Fruit fly (Drosophila melanogaster) whole organism, embryonic: ENCODE results near the gene CG33703.

Experiments used
- Atf3 ChIP-seq: fragments of 200-800 bp; sonication (Bioruptor generic); optimal IDR thresholded peaks from 3 replicates; lab custom pipeline; 2016; ENCODE audit warnings: missing biosample characterization, missing genetic modification characterization
- Bdp1 ChIP-seq: fragments of 200-800 bp; sonication (Bioruptor generic); optimal IDR thresholded peaks from 3 replicates; lab custom pipeline; 2016; ENCODE audit warnings: missing biosample characterization, missing genetic modification characterization
- BtbVII ChIP-seq: fragments of 200-800 bp; sonication (Bioruptor generic); optimal IDR thresholded peaks from 3 replicates; lab custom pipeline; 2017; ENCODE audit warnings: missing biosample characterization, mild to moderate bottlenecking, missing genetic modification characterization
- CG10366 ChIP-seq: fragments of 200-800 bp; sonication (Bioruptor generic); IDR thresholded peaks from 2 replicates; pipeline ENCODE4 v1.3.6; 2022; ENCODE audit warnings: missing biosample characterization, missing genetic modification characterization
- CG10431 ChIP-seq: fragments of 200-800 bp; sonication (Bioruptor generic); optimal IDR thresholded peaks from 3 replicates; lab custom pipeline; 2018; ENCODE audit warnings: missing biosample characterization, mild to moderate bottlenecking, missing genetic modification characterization
- CG12155 ChIP-seq: fragments of 200-800 bp; sonication (Bioruptor generic); optimal IDR thresholded peaks from 3 replicates; lab custom pipeline; 2016; ENCODE audit warnings: missing biosample characterization, missing genetic modification characterization
- CG12744 ChIP-seq: fragments of 200-800 bp; sonication (Bioruptor generic); optimal IDR thresholded peaks from 2 replicates; lab custom pipeline; 2016; ENCODE audit warnings: missing biosample characterization, missing genetic modification characterization
- CG13424 ChIP-seq: fragments of 200-800 bp; sonication (Bioruptor generic); optimal IDR thresholded peaks from 2 replicates; lab custom pipeline; 2019; ENCODE audit warnings: missing biosample characterization, mild to moderate bottlenecking, missing genetic modification characterization, moderate library complexity
- CG1529 ChIP-seq: fragments of 200-800 bp; sonication (Bioruptor generic); optimal IDR thresholded peaks from 3 replicates; lab custom pipeline; 2018; ENCODE audit warnings: missing biosample characterization, missing genetic modification characterization
- CG17328 ChIP-seq: fragments of 200-800 bp; sonication (Bioruptor generic); IDR thresholded peaks from 2 replicates; pipeline ENCODE4 v1.3.6; 2022; ENCODE audit warnings: missing biosample characterization, missing genetic modification characterization
- CG18262 ChIP-seq: fragments of 200-800 bp; optimal IDR thresholded peaks from 3 replicates; lab custom pipeline; 2019; ENCODE audit warnings: missing biosample characterization, mild to moderate bottlenecking, missing genetic modification characterization, moderate library complexity
- CG18599 ChIP-seq: fragments of 200-800 bp; sonication (Bioruptor generic); optimal IDR thresholded peaks from 3 replicates; lab custom pipeline; 2017; ENCODE audit warnings: missing biosample characterization, missing genetic modification characterization, mild to moderate bottlenecking, moderate library complexity, missing genetic modification reagents
- CG3163 ChIP-seq: fragments of 200-800 bp; sonication (Bioruptor generic); optimal IDR thresholded peaks from 3 replicates; lab custom pipeline; 2016; ENCODE audit warnings: missing biosample characterization, missing genetic modification characterization
- CG3407 ChIP-seq: fragments of 200-800 bp; sonication (Bioruptor generic); optimal IDR thresholded peaks from 2 replicates; lab custom pipeline; 2018; ENCODE audit warnings: missing biosample characterization, mild to moderate bottlenecking, missing genetic modification characterization
- CG34376 ChIP-seq: fragments of 200-800 bp; sonication (Bioruptor generic); optimal IDR thresholded peaks from 2 replicates; lab custom pipeline; 2018; ENCODE audit warnings: missing biosample characterization, mild to moderate bottlenecking, missing genetic modification characterization
- CG4617 ChIP-seq: fragments of 200-800 bp; sonication (Bioruptor generic); optimal IDR thresholded peaks from 3 replicates; lab custom pipeline; 2016; ENCODE audit warnings: missing biosample characterization, missing genetic modification characterization, borderline replicate concordance
- Chrac-16 ChIP-seq: fragments of 200-800 bp; sonication (Bioruptor generic); optimal IDR thresholded peaks from 3 replicates; lab custom pipeline; 2016; ENCODE audit warnings: missing biosample characterization, missing genetic modification characterization
- Drgx ChIP-seq: fragments of 200-800 bp; sonication (Bioruptor generic); IDR thresholded peaks from 2 replicates; pipeline ENCODE4 v1.3.6; 2022; ENCODE audit warnings: missing biosample characterization, missing genetic modification characterization
- E2f2 ChIP-seq: fragments of 200-800 bp; sonication (Bioruptor generic); IDR thresholded peaks from 2 replicates; pipeline ENCODE4 v1.3.6; 2022; ENCODE audit warnings: missing biosample characterization, missing genetic modification characterization
- Fer3 ChIP-seq: fragments of 200-800 bp; sonication (Bioruptor generic); optimal IDR thresholded peaks from 2 replicates; lab custom pipeline; 2018; ENCODE audit warnings: missing biosample characterization, mild to moderate bottlenecking, missing genetic modification characterization, moderate library complexity
- H2.0 ChIP-seq: fragments of 200-800 bp; sonication (Bioruptor generic); IDR thresholded peaks from 2 replicates; pipeline ENCODE4 v1.3.6; 2022; ENCODE audit warnings: missing biosample characterization, missing genetic modification characterization
- Hey ChIP-seq: fragments of 200-800 bp; sonication (Bioruptor generic); optimal IDR thresholded peaks from 3 replicates; lab custom pipeline; 2018; ENCODE audit warnings: missing biosample characterization, mild to moderate bottlenecking, missing genetic modification characterization
- HmgD ChIP-seq: fragments of 200-800 bp; sonication (Bioruptor generic); optimal IDR thresholded peaks from 3 replicates; lab custom pipeline; 2016; ENCODE audit warnings: missing biosample characterization, missing genetic modification characterization
- Hsf ChIP-seq: fragments of 200-800 bp; sonication (Bioruptor generic); optimal IDR thresholded peaks from 3 replicates; lab custom pipeline; 2016; ENCODE audit warnings: missing biosample characterization, missing genetic modification characterization
- Mrtf ChIP-seq: fragments of 200-800 bp; sonication (Bioruptor generic); IDR thresholded peaks from 3 replicates; pipeline ENCODE4 v1.3.6; 2022; ENCODE audit warnings: missing biosample characterization, missing genetic modification characterization
- Rfx ChIP-seq: fragments of 200-800 bp; sonication (Bioruptor generic); IDR thresholded peaks from 2 replicates; pipeline ENCODE4 v1.3.6; 2022; ENCODE audit warnings: missing biosample characterization, missing genetic modification characterization
- Rx ChIP-seq: fragments of 200-800 bp; sonication (Bioruptor generic); IDR thresholded peaks from 2 replicates; pipeline ENCODE4 v1.3.6; 2022; ENCODE audit warnings: missing biosample characterization, missing genetic modification characterization
- Taf1 ChIP-seq: fragments of 200-800 bp; sonication (Bioruptor generic); IDR thresholded peaks from 2 replicates; pipeline ENCODE4 v1.3.6; 2022; ENCODE audit warnings: missing biosample characterization, missing genetic modification characterization
- btn ChIP-seq: fragments of 200-800 bp; sonication (Bioruptor generic); optimal IDR thresholded peaks from 2 replicates; lab custom pipeline; 2016; ENCODE audit warnings: missing biosample characterization, missing genetic modification characterization
- cas ChIP-seq: fragments of 200-800 bp; sonication (Bioruptor generic); IDR thresholded peaks from 2 replicates; pipeline ENCODE4 v1.3.6; 2022; ENCODE audit warnings: missing biosample characterization, missing genetic modification characterization
- ci ChIP-seq: fragments of 200-800 bp; sonication (Bioruptor generic); IDR thresholded peaks from 3 replicates; pipeline ENCODE4 v1.3.6; 2022; ENCODE audit warnings: missing biosample characterization, missing genetic modification characterization
- dan ChIP-seq: fragments of 200-800 bp; sonication (Bioruptor generic); IDR thresholded peaks from 2 replicates; pipeline ENCODE4 v1.3.6; 2022; ENCODE audit warnings: missing biosample characterization, missing genetic modification characterization
- en ChIP-seq: fragments of 200-800 bp; sonication (Bioruptor generic); optimal IDR thresholded peaks from 2 replicates; lab custom pipeline; 2016; ENCODE audit warnings: missing biosample characterization, missing genetic modification characterization
- exex ChIP-seq: fragments of 200-800 bp; sonication (Bioruptor generic); optimal IDR thresholded peaks from 4 replicates; lab custom pipeline; 2018; ENCODE audit warnings: missing biosample characterization, mild to moderate bottlenecking, missing genetic modification characterization, moderate library complexity
- grn ChIP-seq: fragments of 200-800 bp; sonication (Bioruptor generic); optimal IDR thresholded peaks from 3 replicates; lab custom pipeline; 2017; ENCODE audit warnings: missing biosample characterization, missing genetic modification characterization
- gsb-n ChIP-seq: fragments of 200-800 bp; sonication (Bioruptor generic); optimal IDR thresholded peaks from 3 replicates; lab custom pipeline; 2018; ENCODE audit warnings: missing biosample characterization, mild to moderate bottlenecking, missing genetic modification characterization
- hkb ChIP-seq, 2 experiments: fragments of 200-800 bp in 1 of 2; fragments of >200 bp in 1 of 2; sonication (Bioruptor generic) in 1 of 2; IDR thresholded peaks in 1 of 2; optimal IDR thresholded peaks in 1 of 2; 2 replicates each; pipeline versions ENCODE4 v1.3.6 to Lab custom; 2017 to 2022; ENCODE audit warnings: missing biosample characterization in 1 of 2, missing genetic modification characterization in 1 of 2
- jumu ChIP-seq: fragments of 200-800 bp; sonication (Bioruptor generic); optimal IDR thresholded peaks from 3 replicates; lab custom pipeline; 2016; ENCODE audit warnings: missing biosample characterization, missing genetic modification characterization
- kah ChIP-seq: fragments of 200-800 bp; sonication (Bioruptor generic); optimal IDR thresholded peaks from 2 replicates; lab custom pipeline; 2018; ENCODE audit warnings: missing biosample characterization, mild to moderate bottlenecking, missing genetic modification characterization
- knrl ChIP-seq: fragments of 200-800 bp; sonication (Bioruptor generic); IDR thresholded peaks from 3 replicates; pipeline ENCODE4 v1.3.6; 2022; ENCODE audit warnings: missing biosample characterization, missing genetic modification characterization; ENCODE audit not compliant: partially characterized antibody
- lov ChIP-seq, 2 experiments: fragments of 200-800 bp in 1 of 2; fragments of >200 bp in 1 of 2; sonication (Bioruptor generic) in 1 of 2; IDR thresholded peaks in 1 of 2; optimal IDR thresholded peaks in 1 of 2; 2 replicates in 1 of 2; 3 replicates in 1 of 2; pipeline versions ENCODE4 v1.3.6 to Lab custom; 2017 to 2022; ENCODE audit warnings: missing biosample characterization in 1 of 2, missing genetic modification characterization in 1 of 2
- maf-S ChIP-seq: fragments of 200-800 bp; sonication (Bioruptor generic); optimal IDR thresholded peaks from 2 replicates; lab custom pipeline; 2016; ENCODE audit warnings: missing biosample characterization, missing genetic modification characterization
- mld ChIP-seq: fragments of 200-800 bp; sonication (Bioruptor generic); IDR thresholded peaks from 3 replicates; pipeline ENCODE4 v1.3.6; 2022; ENCODE audit warnings: missing biosample characterization, missing genetic modification characterization; ENCODE audit not compliant: partially characterized antibody
- pum ChIP-seq: fragments of 200-800 bp; sonication (Bioruptor generic); optimal IDR thresholded peaks from 2 replicates; lab custom pipeline; 2016; ENCODE audit warnings: missing biosample characterization, missing genetic modification characterization
- run ChIP-seq: fragments of 200-800 bp; sonication (Bioruptor generic); optimal IDR thresholded peaks from 3 replicates; lab custom pipeline; 2018; ENCODE audit warnings: missing biosample characterization, mild to moderate bottlenecking, missing genetic modification characterization
- schlank ChIP-seq: fragments of 200-800 bp; sonication (Bioruptor generic); optimal IDR thresholded peaks from 2 replicates; lab custom pipeline; 2018; ENCODE audit warnings: missing biosample characterization, mild to moderate bottlenecking, missing genetic modification characterization
- slp2 ChIP-seq: fragments of 200-800 bp; sonication (Bioruptor generic); optimal IDR thresholded peaks from 2 replicates; lab custom pipeline; 2016; ENCODE audit warnings: missing biosample characterization, missing genetic modification characterization
- sna ChIP-seq: fragments of 200-800 bp; sonication (Bioruptor generic); IDR thresholded peaks from 2 replicates; pipeline ENCODE4 v1.3.6; 2022; ENCODE audit warnings: missing biosample characterization, missing genetic modification characterization; ENCODE audit not compliant: partially characterized antibody
- usp ChIP-seq: fragments of >200 bp; optimal IDR thresholded peaks from 2 replicates; lab custom pipeline; 2017; ENCODE audit warnings: missing biosample characterization, missing genetic modification characterization
- yki ChIP-seq: fragments of >200 bp; optimal IDR thresholded peaks from 3 replicates; lab custom pipeline; 2018

The CG33703 gene

dm6 chr3L:9462247-9462769 lies 50.2 kb downstream of the CG33703 start (continued):
- TF ChIP-seq E2f2 (peak; percentile 57; the same call in 1 of the 2 replicates), usp (GFP tag; lab: Kevin White, UChicago) (no peak), maf-S (GFP tag; lab: Kevin White, UChicago) (peak; percentile 84), kah (GFP tag; lab: Kevin White, UChicago) (peak; percentile 42), CG10366 (peak; percentile 63), exex (peak; percentile 67), Rfx (peak; percentile 82), CG17328 (GFP tag; lab: Robert Waterston, UW) (peak; percentile 79), cas (GFP tag; lab: Robert Waterston, UW) (0 out of 2 replicates have a peak, but pooled peaks have one; percentile 37), CG12744 (GFP tag; lab: Kevin White, UChicago) (peak; percentile 77), yki (lab: Kevin White, UChicago) (peak; percentile 55), CG4617 (GFP tag; lab: Kevin White, UChicago) (peak; percentile 0), CG34376 (GFP tag; lab: Kevin White, UChicago) (peak; percentile 93), grn (GFP tag; lab: Kevin White, UChicago) (no peak), lov (optimal IDR thresholded peaks at IDR 0.05; lab: Kevin White, UChicago) (no peak), lov (GFP tag; IDR thresholded peaks at IDR 0.05; lab: Robert Waterston, UW) (peak; percentile 47; the same call in 2 of the 3 replicates), H2.0 (GFP tag; lab: Robert Waterston, UW) (peak; percentile 65), HmgD (no peak), CG12155 (GFP tag; lab: Kevin White, UChicago) (peak; percentile 59), btn (peak; percentile 39), run (peak; percentile 89), dan (GFP tag; lab: Robert Waterston, UW) (no peak), jumu (GFP tag; lab: Kevin White, UChicago) (peak; percentile 44), gsb-n (tag; lab: Kevin White, UChicago) (peak; percentile 91), BtbVII (peak; percentile 90), slp2 (GFP tag; lab: Kevin White, UChicago) (peak; percentile 77), CG3163 (peak; percentile 50), CG10431 (peak; percentile 79), CG18262 (tag; lab: Kevin White, UChicago) (peak; percentile 97), Mrtf (GFP tag; lab: Robert Waterston, UW) (peak; percentile 65; the same call in 1 of the 3 replicates), Rx (GFP tag; lab: Robert Waterston, UW) (peak; percentile 69), CG18599 (peak; percentile 93), Fer3 (tag; lab: Kevin White, UChicago) (peak; percentile 89), Hsf (GFP tag; lab: Kevin White, UChicago) (peak; percentile 86), Bdp1 (GFP tag; lab: Kevin White, UChicago) (peak; percentile 71), CG1529 (GFP tag; lab: Kevin White, UChicago) (peak; percentile 87), CG13424 (tag; lab: Kevin White, UChicago) (peak; percentile 93), ci (GFP tag; lab: Robert Waterston, UW) (peak; percentile 75), hkb (optimal IDR thresholded peaks at IDR 0.05; lab: Kevin White, UChicago) (no peak), hkb (GFP tag; IDR thresholded peaks at IDR 0.05; lab: Robert Waterston, UW) (peak; percentile 86), Chrac-16 (peak; percentile 65), Taf1 (GFP tag; lab: Robert Waterston, UW) (no peak), mld (GFP tag; lab: Robert Waterston, UW) (0 out of 3 replicates have a peak, but pooled peaks have one; percentile 8), schlank (tag; lab: Kevin White, UChicago) (peak; percentile 72), Drgx (GFP tag; lab: Robert Waterston, UW) (peak; percentile 93), sna (GFP tag; lab: Robert Waterston, UW) (peak; percentile 58; the same call in 1 of the 2 replicates), pum (GFP tag; lab: Kevin White, UChicago) (peak; percentile 72), Atf3 (GFP tag; lab: Kevin White, UChicago) (peak; percentile 19), CG3407 (GFP tag; lab: Kevin White, UChicago) (peak; percentile 87), en (peak; percentile 71), Hey (tag; lab: Kevin White, UChicago) (no peak), knrl (GFP tag; lab: Robert Waterston, UW) (no peak)
